Fruit fly (Drosophila melanogaster) S2 (cell line): Measurements from ENCODE around the gene Stt3B.

ENCODE experiments used
- CG8478 ChIP-seq: fragments of >200 bp; optimal IDR thresholded peaks from 2 replicates; lab custom pipeline; 2018
- CTCF ChIP-seq, 2 experiments: fragments of >200 bp; optimal IDR thresholded peaks; 2 replicates each; lab custom pipeline; 2018

Gene Stt3B

dm6 chr3R:25033142-25033586, 36.3 kb downstream of the Stt3B start, which contains the start of gene Smg6:
Gene Smg6 (minus strand): TSS chr3R:25033465.
- TF ChIP-seq CG8478 (lab: Kevin White, UChicago) (no peak), CTCF (optimal IDR thresholded peaks at IDR 0.05; lab: Kevin White, UChicago) (peak in 1 of 2 experiments; percentile 18)

dm6 chr3R:25032686-25033085, 36.8 kb downstream of the Stt3B start:
- TF ChIP-seq CTCF (optimal IDR thresholded peaks at IDR 0.05; lab: Kevin White, UChicago), result no peak
- TF ChIP-seq CG8478 (lab: Kevin White, UChicago), result no peak

- TF ChIP-seq CTCF (optimal IDR thresholded peaks at IDR 0.05; lab: Kevin White, UChicago) (no peak), CG8478 (lab: Kevin White, UChicago) (no peak)
Observed at dm6 chr3R:25027281-25028219, 41.9 kb downstream of the Stt3B start.

- TF ChIP-seq CTCF (optimal IDR thresholded peaks at IDR 0.05; lab: Kevin White, UChicago), result no peak
- TF ChIP-seq CG8478 (lab: Kevin White, UChicago), result no peak
Observed at dm6 chr3R:25024895-25025557, 44.4 kb downstream of the Stt3B start, which contains the start of the genes EMC6 and Hr96. Gene EMC6 (minus strand): TSS chr3R:25025017. Gene Hr96 (plus strand): TSS chr3R:25025235.

dm6 chr3R:25023056-25023455, 46.4 kb downstream of the Stt3B start, which contains the start of gene beta4GalT7:
Gene beta4GalT7 (plus strand): TSS chr3R:25023256.
- TF ChIP-seq CG8478 (lab: Kevin White, UChicago), result no peak
- no peak for TF ChIP-seq CTCF (optimal IDR thresholded peaks at IDR 0.05; lab: Kevin White, UChicago)
